Worm (Caenorhabditis elegans) whole organism, late embryonic: ENCODE results near the gene scl-24.

ENCODE experiments used
- ama-1 ChIP-seq: fragments of 150-350 bp; optimal IDR thresholded peaks from 2 replicates; lab custom pipeline; 2014
- ceh-6 ChIP-seq: fragments of 200-800 bp; sonication (Bioruptor generic); optimal IDR thresholded peaks from 2 replicates; lab custom pipeline; 2018; ENCODE audit warnings: mild to moderate bottlenecking, missing genetic modification characterization, missing compliant biosample characterization
- hlh-15 ChIP-seq: sonication (generic microtip); optimal IDR thresholded peaks from 2 replicates; lab custom pipeline; 2016; ENCODE audit warnings: missing genetic modification characterization, missing compliant biosample characterization
- pag-3 ChIP-seq: sonication (generic microtip); optimal IDR thresholded peaks from 2 replicates; lab custom pipeline; 2016; ENCODE audit warnings: missing compliant biosample characterization, missing genetic modification characterization, borderline replicate concordance
- tbx-2 ChIP-seq: sonication (generic microtip); optimal IDR thresholded peaks from 2 replicates; lab custom pipeline; 2016; ENCODE audit warnings: missing genetic modification characterization, missing compliant biosample characterization
- ttx-3 ChIP-seq: sonication (generic microtip); optimal IDR thresholded peaks from 2 replicates; lab custom pipeline; 2016; ENCODE audit warnings: missing genetic modification reagents, missing genetic modification characterization, missing compliant biosample characterization

DNA sequence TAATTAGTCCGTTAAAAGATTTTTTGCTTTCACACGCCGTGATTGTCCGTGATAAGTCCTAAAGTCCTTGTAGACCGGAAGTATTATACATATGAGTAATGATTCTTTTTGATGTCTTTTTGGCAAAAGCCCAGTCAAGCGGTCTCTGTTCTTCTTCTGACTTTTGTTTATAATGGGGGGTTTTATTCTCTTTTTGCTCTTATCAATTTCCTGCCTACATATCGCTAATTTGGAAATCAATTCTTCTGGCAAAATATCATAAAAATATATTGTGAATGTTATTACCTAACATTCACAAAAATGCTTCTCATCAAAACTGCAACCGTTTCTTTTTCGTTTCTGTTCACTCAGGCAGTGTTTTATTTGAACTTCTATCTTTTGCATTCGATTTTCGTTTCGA is 9.6 kb upstream of the scl-24 start, which contains the start of gene srbc-61:
- TF ChIP-seq tbx-2 (tag; lab: Kevin White, UChicago) (no peak), pag-3 (tag; lab: Kevin White, UChicago) (no peak), ceh-6 (GFP tag; lab: Kevin White, UChicago) (no peak), ttx-3 (tag; lab: Kevin White, UChicago) (no peak), hlh-15 (tag; lab: Kevin White, UChicago) (no peak), ama-1 (lab: Kevin White, UChicago) (no peak)
